Worm (Caenorhabditis elegans) whole organism, L1 larva: ENCODE results near the gene D1046.18.

Experiments used
- C16A3.4 ChIP-seq: fragments of 150-350 bp; optimal IDR thresholded peaks from 2 replicates; lab custom pipeline; 2014; ENCODE audit warnings: missing biosample characterization, missing genetic modification characterization
- efl-1 ChIP-seq, 4 experiments: fragments of 150-350 bp; optimal IDR thresholded peaks in 3 of 4; peaks in 1 of 4; 1 replicate in 1 of 4; 2 replicates in 3 of 4; lab custom pipeline; 2014; ENCODE audit warnings: missing biosample characterization in 2 of 4, missing genetic modification characterization in 2 of 4, missing genetic modification reagents in 2 of 4
- fos-1 ChIP-seq: fragments of 150-350 bp; optimal IDR thresholded peaks from 2 replicates; lab custom pipeline; 2014; ENCODE audit warnings: missing biosample characterization, missing genetic modification characterization
- hlh-4 ChIP-seq: sonication (generic microtip); optimal IDR thresholded peaks from 2 replicates; lab custom pipeline; 2016; ENCODE audit warnings: mild to moderate bottlenecking, missing genetic modification characterization, missing compliant biosample characterization
- lin-13 ChIP-seq: fragments of 150-350 bp; optimal IDR thresholded peaks from 2 replicates; lab custom pipeline; 2014; ENCODE audit warnings: missing biosample characterization, missing genetic modification reagents, missing genetic modification characterization
- mab-9 ChIP-seq: fragments of 200-800 bp; sonication (Bioruptor generic); IDR thresholded peaks from 2 replicates; pipeline ENCODE4 v1.3.6; 2022; ENCODE audit warnings: missing genetic modification reagents, missing genetic modification characterization, missing compliant biosample characterization
- nhr-84 ChIP-seq: sonication (generic microtip); optimal IDR thresholded peaks from 2 replicates; lab custom pipeline; 2017; ENCODE audit warnings: missing biosample characterization, missing genetic modification characterization
- tbx-2 ChIP-seq: sonication (generic microtip); optimal IDR thresholded peaks from 2 replicates; lab custom pipeline; 2016; ENCODE audit warnings: missing genetic modification characterization, missing compliant biosample characterization

DNA sequence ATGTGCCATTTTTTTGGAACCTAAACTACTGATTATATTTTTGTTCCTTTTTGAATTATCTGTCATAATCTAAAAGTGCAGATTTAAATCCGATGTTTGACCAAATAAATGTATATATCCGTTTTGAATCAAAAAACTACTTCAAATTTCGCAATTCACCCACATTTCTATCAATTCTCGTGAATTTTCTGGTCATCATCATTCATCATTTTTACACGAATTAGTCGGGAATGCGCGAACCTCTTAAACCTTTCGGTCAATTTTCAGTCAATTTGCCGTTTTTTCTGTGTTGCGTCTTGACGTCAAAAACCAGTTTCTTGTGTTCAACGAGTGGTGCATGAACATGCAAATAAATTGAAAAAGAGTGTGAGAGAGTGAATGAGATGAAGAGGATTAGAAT lies 24.1 kb downstream of the D1046.18 start:
- TF ChIP-seq fos-1 (tag; lab: Kevin White, UChicago) (no peak), tbx-2 (tag; lab: Kevin White, UChicago) (no peak), mab-9 (GFP tag; lab: Robert Waterston, UW) (no peak), C16A3.4 (no peak), hlh-4 (tag; lab: Kevin White, UChicago) (no peak), nhr-84 (tag; lab: Kevin White, UChicago) (no peak), efl-1 (optimal IDR thresholded peaks at IDR 0.05; lab: Kevin White, UChicago) (no peak), efl-1 (GFP tag; optimal IDR thresholded peaks at IDR 0.05 in 1 of 2; lab: Kevin White, UChicago) (peak in 1 of 2 experiments; percentile 74), lin-13 (GFP tag; lab: Kevin White, UChicago) (no peak)
